Worm (Caenorhabditis elegans): ENCODE results near the gene picd-1.

DNA sequence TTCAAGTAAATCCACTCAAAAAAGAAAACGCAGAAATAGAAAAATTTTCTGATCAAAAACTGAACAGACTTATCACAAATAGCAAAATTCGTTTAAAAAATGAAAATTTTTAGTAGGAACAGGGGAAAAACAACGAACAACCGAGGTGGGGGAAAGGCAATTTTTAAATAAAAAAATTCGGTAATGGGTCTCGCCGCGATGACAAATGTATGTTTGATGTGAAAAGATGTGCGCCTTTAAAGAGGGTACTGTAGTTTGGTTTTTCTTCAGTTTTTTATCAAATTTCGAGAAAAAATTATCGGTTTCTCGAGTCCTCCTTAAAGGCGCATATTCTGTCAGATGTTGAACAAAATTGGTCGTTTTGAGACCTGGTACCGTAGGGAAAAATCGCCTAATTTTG, 19.3 kb downstream of the picd-1 start:
- no peak for TF ChIP-seq R02D3.7 (tag; optimal IDR thresholded peaks at IDR 0.05)
- no peak for TF ChIP-seq nhr-12 (tag; optimal IDR thresholded peaks at IDR 0.05)
- TF ChIP-seq zag-1 (tag; optimal IDR thresholded peaks at IDR 0.05) = no peak
- no peak for TF ChIP-seq lsy-2 (tag; optimal IDR thresholded peaks at IDR 0.05)
- no peak for TF ChIP-seq elt-3 (tag; optimal IDR thresholded peaks at IDR 0.05)

Measured in whole organism, L2 larva.